Fruit fly (Drosophila melanogaster): ENCODE measurements around the gene CTCF.

DNA sequence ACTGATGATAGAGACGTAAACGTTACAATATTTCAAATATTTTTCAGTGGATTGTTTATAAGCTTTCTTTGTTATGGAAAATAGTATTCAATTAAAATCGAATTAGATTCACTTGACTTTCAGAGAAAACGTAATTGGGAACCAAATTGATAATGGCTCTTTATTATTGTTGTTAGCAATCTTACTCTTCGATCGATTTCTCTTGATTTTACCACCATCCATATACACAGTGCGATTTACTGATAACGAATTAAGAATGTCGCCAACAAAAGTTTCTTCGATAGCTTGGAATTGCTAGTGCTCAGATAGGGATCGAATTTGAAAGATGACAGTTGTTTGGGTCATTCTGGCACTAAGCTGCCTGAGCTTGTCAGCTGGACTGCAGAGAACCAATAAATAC lies 43.3 kb upstream of the CTCF start, which contains the start of gene CG18417:
- TF ChIP-seq fru (GFP tag; optimal IDR thresholded peaks at IDR 0.05), result no peak
- no peak for TF ChIP-seq h (GFP tag; optimal IDR thresholded peaks at IDR 0.05)
- no peak for TF ChIP-seq CG9705 (GFP tag; optimal IDR thresholded peaks at IDR 0.05)
- TF ChIP-seq usp (GFP tag; optimal IDR thresholded peaks at IDR 0.05), result no peak
- no peak for TF ChIP-seq psq (GFP tag; optimal IDR thresholded peaks at IDR 0.05)
- TF ChIP-seq Mio (GFP tag; optimal IDR thresholded peaks at IDR 0.05), result no peak
- TF ChIP-seq rgr (GFP tag; optimal IDR thresholded peaks at IDR 0.05), result no peak
- TF ChIP-seq dmrt93B (GFP tag; optimal IDR thresholded peaks at IDR 0.05), result no peak
- no peak for TF ChIP-seq tai (GFP tag; optimal IDR thresholded peaks at IDR 0.05)
- TF ChIP-seq lola (GFP tag; optimal IDR thresholded peaks at IDR 0.05), result no peak
- no peak for TF ChIP-seq Myc (optimal IDR thresholded peaks at IDR 0.05)
- TF ChIP-seq N (GFP tag; optimal IDR thresholded peaks at IDR 0.05), result no peak
- no peak for TF ChIP-seq Rel (GFP tag; optimal IDR thresholded peaks at IDR 0.05)
- no peak for TF ChIP-seq Rel (tag; optimal IDR thresholded peaks at IDR 0.05)
- TF ChIP-seq br (GFP tag; optimal IDR thresholded peaks at IDR 0.05), result no peak
